Fruit fly (Drosophila melanogaster) whole organism, embryonic: ENCODE measurements around the gene gogo.

Source experiments
- Asciz ChIP-seq: fragments of 200-800 bp; sonication (Bioruptor generic); optimal IDR thresholded peaks from 2 replicates; lab custom pipeline; 2017; ENCODE audit warnings: missing biosample characterization, mild to moderate bottlenecking, missing genetic modification characterization, missing genetic modification reagents
- CG11560 ChIP-seq: fragments of 200-800 bp; sonication (Bioruptor generic); IDR thresholded peaks from 3 replicates; pipeline ENCODE4 v1.3.6; 2022; ENCODE audit warnings: missing biosample characterization, missing genetic modification characterization
- CG12071 ChIP-seq: fragments of 200-800 bp; sonication (Bioruptor generic); optimal IDR thresholded peaks from 3 replicates; lab custom pipeline; 2018; ENCODE audit warnings: missing biosample characterization, mild to moderate bottlenecking, missing genetic modification characterization
- CG12391 ChIP-seq: fragments of 200-800 bp; sonication (Bioruptor generic); optimal IDR thresholded peaks from 3 replicates; lab custom pipeline; 2018; ENCODE audit warnings: missing biosample characterization, mild to moderate bottlenecking, missing genetic modification characterization, moderate library complexity
- CG13123 ChIP-seq: fragments of 200-800 bp; sonication (Bioruptor generic); optimal IDR thresholded peaks from 2 replicates; lab custom pipeline; 2016; ENCODE audit warnings: missing biosample characterization, missing genetic modification characterization
- CG14860 ChIP-seq: fragments of 200-800 bp; sonication (Bioruptor generic); IDR thresholded peaks from 3 replicates; pipeline ENCODE4 v1.3.6; 2022; ENCODE audit warnings: missing biosample characterization, missing genetic modification characterization; ENCODE audit not compliant: partially characterized antibody
- CG14965 ChIP-seq: fragments of 200-800 bp; sonication (Bioruptor generic); optimal IDR thresholded peaks from 2 replicates; lab custom pipeline; 2016; ENCODE audit warnings: missing biosample characterization, missing genetic modification characterization, borderline replicate concordance
- CG15011 ChIP-seq: fragments of 200-800 bp; sonication (Bioruptor generic); optimal IDR thresholded peaks from 3 replicates; lab custom pipeline; 2018; ENCODE audit warnings: missing biosample characterization, mild to moderate bottlenecking, missing genetic modification characterization
- CG15514 ChIP-seq: fragments of 200-800 bp; sonication (Bioruptor generic); optimal IDR thresholded peaks from 3 replicates; lab custom pipeline; 2017; ENCODE audit warnings: missing biosample characterization, missing genetic modification characterization, mild to moderate bottlenecking, moderate library complexity, missing genetic modification reagents
- CG1647 ChIP-seq: fragments of 200-800 bp; sonication (Bioruptor generic); optimal IDR thresholded peaks from 3 replicates; lab custom pipeline; 2016; ENCODE audit warnings: missing biosample characterization, missing genetic modification characterization
- CG30020 ChIP-seq: fragments of 200-800 bp; optimal IDR thresholded peaks from 2 replicates; lab custom pipeline; 2019; ENCODE audit warnings: missing biosample characterization, mild to moderate bottlenecking, missing genetic modification characterization, moderate library complexity
- CG30403 ChIP-seq: fragments of 200-800 bp; sonication (Bioruptor generic); optimal IDR thresholded peaks from 3 replicates; lab custom pipeline; 2016; ENCODE audit warnings: missing biosample characterization, missing genetic modification characterization
- CG32767 ChIP-seq: fragments of 200-800 bp; sonication (Bioruptor generic); IDR thresholded peaks from 2 replicates; pipeline ENCODE4 v1.3.6; 2022; ENCODE audit warnings: missing biosample characterization, missing genetic modification characterization
- CG3281 ChIP-seq: fragments of 200-800 bp; sonication (Bioruptor generic); optimal IDR thresholded peaks from 3 replicates; lab custom pipeline; 2017; ENCODE audit warnings: missing biosample characterization, mild to moderate bottlenecking, missing genetic modification characterization
- CG42726 ChIP-seq: fragments of 200-800 bp; sonication (Bioruptor generic); IDR thresholded peaks from 2 replicates; pipeline ENCODE4 v1.3.6; 2022; ENCODE audit warnings: missing biosample characterization, missing genetic modification characterization; ENCODE audit not compliant: partially characterized antibody
- CG5953 ChIP-seq: fragments of 200-800 bp; sonication (Bioruptor generic); IDR thresholded peaks from 2 replicates; pipeline ENCODE4 v1.3.6; 2022; ENCODE audit warnings: missing biosample characterization, missing genetic modification characterization
- CG6254 ChIP-seq: fragments of 200-800 bp; sonication (Bioruptor generic); optimal IDR thresholded peaks from 3 replicates; lab custom pipeline; 2017; ENCODE audit warnings: mild to moderate bottlenecking, missing biosample characterization, missing genetic modification reagents, missing genetic modification characterization
- CG6791 ChIP-seq: fragments of 200-800 bp; sonication (Bioruptor generic); IDR thresholded peaks from 3 replicates; pipeline ENCODE4 v1.3.6; 2022; ENCODE audit warnings: missing biosample characterization, missing genetic modification characterization; ENCODE audit not compliant: partially characterized antibody
- CG7372 ChIP-seq: fragments of 200-800 bp; sonication (Bioruptor generic); IDR thresholded peaks from 2 replicates; pipeline ENCODE4 v1.3.6; 2022; ENCODE audit warnings: missing biosample characterization, missing genetic modification characterization
- CG9817 ChIP-seq: fragments of 200-800 bp; sonication (Bioruptor generic); optimal IDR thresholded peaks from 2 replicates; lab custom pipeline; 2018; ENCODE audit warnings: missing biosample characterization, mild to moderate bottlenecking, missing genetic modification characterization, moderate library complexity
- CG9876 ChIP-seq: fragments of 200-800 bp; sonication (Bioruptor generic); optimal IDR thresholded peaks from 2 replicates; lab custom pipeline; 2016; ENCODE audit warnings: missing biosample characterization, missing genetic modification characterization
- D19B ChIP-seq: fragments of 200-800 bp; sonication (Bioruptor generic); optimal IDR thresholded peaks from 2 replicates; lab custom pipeline; 2017; ENCODE audit warnings: missing biosample characterization, mild to moderate bottlenecking, missing genetic modification characterization
- Dad ChIP-seq: fragments of 200-800 bp; sonication (Bioruptor generic); optimal IDR thresholded peaks from 3 replicates; lab custom pipeline; 2016; ENCODE audit warnings: missing biosample characterization, missing genetic modification characterization
- Gug ChIP-seq: fragments of 200-800 bp; sonication (Bioruptor generic); IDR thresholded peaks from 4 replicates; pipeline ENCODE4 v1.3.6; 2022; ENCODE audit warnings: missing biosample characterization, missing genetic modification characterization
- HLH3B ChIP-seq: fragments of 200-800 bp; sonication (Bioruptor generic); IDR thresholded peaks from 2 replicates; pipeline ENCODE4 v1.3.6; 2022; ENCODE audit warnings: missing biosample characterization, missing genetic modification characterization
- HmgZ ChIP-seq: fragments of 200-800 bp; sonication (Bioruptor generic); optimal IDR thresholded peaks from 2 replicates; lab custom pipeline; 2018; ENCODE audit warnings: missing biosample characterization, mild to moderate bottlenecking, missing genetic modification characterization
- Nf-YC ChIP-seq: fragments of 200-800 bp; optimal IDR thresholded peaks from 3 replicates; lab custom pipeline; 2019; ENCODE audit warnings: missing biosample characterization, mild to moderate bottlenecking, missing genetic modification characterization, moderate library complexity
- Ptx1 ChIP-seq: fragments of 200-800 bp; sonication (Bioruptor generic); IDR thresholded peaks from 2 replicates; pipeline ENCODE4 v1.3.6; 2022; ENCODE audit warnings: missing biosample characterization, missing genetic modification characterization
- Six4 ChIP-seq: fragments of 200-800 bp; sonication (Bioruptor generic); optimal IDR thresholded peaks from 2 replicates; lab custom pipeline; 2016; ENCODE audit warnings: missing biosample characterization, missing genetic modification characterization
- Sry-δ ChIP-seq: fragments of 200-800 bp; sonication (Bioruptor generic); optimal IDR thresholded peaks from 2 replicates; lab custom pipeline; 2016; ENCODE audit warnings: missing biosample characterization, missing genetic modification characterization
- cad ChIP-seq: fragments of >200 bp; optimal IDR thresholded peaks from 2 replicates; lab custom pipeline; 2017; ENCODE audit warnings: missing biosample characterization, missing genetic modification characterization
- caup ChIP-seq: fragments of 200-800 bp; sonication (Bioruptor generic); optimal IDR thresholded peaks from 3 replicates; lab custom pipeline; 2017; ENCODE audit warnings: missing biosample characterization, mild to moderate bottlenecking, missing genetic modification characterization, moderate library complexity; ENCODE audit not compliant: severe bottlenecking
- danr ChIP-seq: fragments of 200-800 bp; sonication (Bioruptor generic); IDR thresholded peaks from 2 replicates; pipeline ENCODE4 v1.3.6; 2022; ENCODE audit warnings: missing biosample characterization, missing genetic modification characterization
- dpn ChIP-seq, 2 experiments: fragments of 200-800 bp; sonication (Bioruptor generic); optimal IDR thresholded peaks; 3 replicates each; lab custom pipeline; 2016; ENCODE audit warnings: missing biosample characterization in 2 of 2, missing genetic modification characterization in 2 of 2
- eve ChIP-seq, 2 experiments: fragments of >200 bp; optimal IDR thresholded peaks; 2 replicates each; lab custom pipeline; 2017; ENCODE audit warnings: missing biosample characterization in 2 of 2, missing genetic modification characterization in 2 of 2
- fu2 ChIP-seq: fragments of 200-800 bp; sonication (Bioruptor generic); optimal IDR thresholded peaks from 2 replicates; lab custom pipeline; 2016; ENCODE audit warnings: missing biosample characterization, missing genetic modification characterization
- gcm2 ChIP-seq: fragments of 200-800 bp; sonication (Bioruptor generic); optimal IDR thresholded peaks from 2 replicates; lab custom pipeline; 2016; ENCODE audit warnings: missing biosample characterization, missing genetic modification characterization
- lab ChIP-seq: fragments of 200-800 bp; sonication (Bioruptor generic); optimal IDR thresholded peaks from 3 replicates; lab custom pipeline; 2017; ENCODE audit warnings: missing biosample characterization, missing genetic modification characterization, mild to moderate bottlenecking, moderate library complexity, missing genetic modification reagents
- lilli ChIP-seq: fragments of 200-800 bp; sonication (Bioruptor generic); optimal IDR thresholded peaks from 3 replicates; lab custom pipeline; 2016; ENCODE audit warnings: missing biosample characterization, missing genetic modification characterization
- pan ChIP-seq, 4 experiments: fragments of >200 bp in 3 of 4; fragments of 200-800 bp in 1 of 4; sonication (Bioruptor generic) in 1 of 4; optimal IDR thresholded peaks in 3 of 4; IDR thresholded peaks in 1 of 4; 2 replicates each; pipeline versions ENCODE4 v1.3.6 to Lab custom; 2017 to 2022; ENCODE audit warnings: missing biosample characterization in 2 of 4, missing genetic modification characterization in 2 of 4, mixed read lengths in 1 of 4
- pnt ChIP-seq: fragments of 200-800 bp; sonication (Bioruptor generic); optimal IDR thresholded peaks from 3 replicates; lab custom pipeline; 2016; ENCODE audit warnings: missing biosample characterization, missing genetic modification characterization
- prd ChIP-seq, 3 experiments: fragments of >200 bp in 2 of 3; fragments of 200-800 bp in 1 of 3; sonication (Bioruptor generic) in 1 of 3; optimal IDR thresholded peaks in 2 of 3; IDR thresholded peaks in 1 of 3; 2 replicates in 2 of 3; 3 replicates in 1 of 3; pipeline versions ENCODE4 v1.3.6 to Lab custom; 2017 to 2022; ENCODE audit warnings: missing biosample characterization in 1 of 3, missing genetic modification characterization in 1 of 3
- schlank ChIP-seq: fragments of 200-800 bp; sonication (Bioruptor generic); optimal IDR thresholded peaks from 2 replicates; lab custom pipeline; 2018; ENCODE audit warnings: missing biosample characterization, mild to moderate bottlenecking, missing genetic modification characterization
- seq ChIP-seq: fragments of 200-800 bp; sonication (Bioruptor generic); IDR thresholded peaks from 2 replicates; pipeline ENCODE4 v1.3.6; 2022; ENCODE audit warnings: missing biosample characterization, missing genetic modification characterization
- tgo ChIP-seq: fragments of 200-800 bp; sonication (Bioruptor generic); IDR thresholded peaks from 3 replicates; pipeline ENCODE4 v1.3.6; 2022; ENCODE audit warnings: missing biosample characterization, missing genetic modification characterization
- tin ChIP-seq: fragments of 200-800 bp; sonication (Bioruptor generic); optimal IDR thresholded peaks from 3 replicates; lab custom pipeline; 2016; ENCODE audit warnings: missing biosample characterization, missing genetic modification characterization

Gene gogo

DNA sequence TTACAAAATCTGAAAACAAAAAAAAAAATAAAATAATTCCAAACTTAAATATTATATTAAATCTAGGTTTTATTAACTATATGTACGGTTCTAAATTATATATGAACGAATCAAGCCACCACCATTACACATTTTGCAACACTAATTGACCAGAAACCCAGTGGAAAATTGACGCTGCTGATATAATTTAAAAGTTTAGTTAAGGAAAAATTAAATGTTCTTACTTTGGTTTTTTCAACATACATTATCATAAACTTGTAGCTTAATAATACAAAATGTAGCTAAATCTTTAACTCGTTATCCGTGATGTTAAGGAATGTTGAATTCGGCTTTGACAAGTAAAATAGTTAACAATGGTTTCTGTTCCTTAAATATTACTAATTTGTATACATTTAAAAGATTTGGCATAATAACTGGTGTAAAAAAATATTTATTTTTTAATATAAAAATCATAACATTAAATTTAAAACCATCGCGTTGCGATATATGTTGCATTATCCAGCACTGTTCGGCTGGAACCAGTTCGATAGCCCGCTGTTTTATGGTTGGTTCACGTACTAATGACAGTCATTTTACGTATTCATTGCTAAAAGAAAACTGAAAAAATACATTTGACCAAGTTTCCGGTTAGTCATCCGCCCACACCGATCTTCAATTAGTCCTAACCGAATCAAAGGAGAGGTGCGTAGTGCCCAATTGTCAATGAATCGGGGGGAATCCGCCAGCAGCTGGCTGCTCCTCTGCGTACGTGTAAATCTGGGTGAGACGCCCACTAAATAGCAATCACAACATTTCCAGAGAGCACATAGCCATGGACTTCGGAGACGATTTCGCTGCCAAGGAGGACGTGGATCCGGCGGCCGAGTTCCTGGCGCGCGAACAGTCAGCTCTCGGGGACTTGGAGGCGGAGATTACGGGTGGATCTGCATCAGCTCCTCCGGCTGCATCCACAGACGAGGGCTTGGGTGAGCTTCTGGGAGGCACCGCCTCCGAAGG, 52.6 kb downstream of the gogo start (continued):
- TF ChIP-seq gcm2 (GFP tag; lab: Kevin White, UChicago) (no peak), schlank (tag; lab: Kevin White, UChicago) (peak; percentile 33), CG6254 (GFP tag; lab: Kevin White, UChicago) (no peak), tin (GFP tag; lab: Kevin White, UChicago) (peak; percentile 41), eve (GFP tag; optimal IDR thresholded peaks at IDR 0.05; lab: Kevin White, UChicago) (no peak), Six4 (GFP tag; lab: Kevin White, UChicago) (no peak), CG30403 (GFP tag; lab: Kevin White, UChicago) (peak; percentile 71), Sry-δ (GFP tag; lab: Kevin White, UChicago) (peak; percentile 19), CG3281 (GFP tag; lab: Kevin White, UChicago) (peak; percentile 64), CG7372 (GFP tag; lab: Robert Waterston, UW) (0 out of 2 replicates have a peak, but pooled peaks have one; percentile 23), CG1647 (GFP tag; lab: Kevin White, UChicago) (no peak), CG9817 (tag; lab: Kevin White, UChicago) (peak; percentile 50), CG11560 (no peak; the same call in 2 of the 3 replicates), cad (GFP tag; lab: Kevin White, UChicago) (peak; percentile 28), danr (GFP tag; lab: Robert Waterston, UW) (no peak; the same call in 1 of the 2 replicates), seq (GFP tag; lab: Robert Waterston, UW) (no peak), CG5953 (0 out of 2 replicates have a peak, but pooled peaks have one; percentile 43), CG30020 (tag; lab: Kevin White, UChicago) (peak; percentile 15), CG6791 (GFP tag; lab: Robert Waterston, UW) (peak; percentile 45; the same call in 1 of the 3 replicates), D19B (peak; percentile 44), HmgZ (peak; percentile 9), CG14860 (peak; percentile 58; the same call in 2 of the 3 replicates), CG12391 (tag; lab: Kevin White, UChicago) (peak; percentile 76), Nf-YC (tag; lab: Kevin White, UChicago) (peak; percentile 58), pnt (no peak), CG15011 (no peak), CG32767 (GFP tag; lab: Robert Waterston, UW) (no peak), CG9876 (GFP tag; lab: Kevin White, UChicago) (no peak), dpn (GFP tag; optimal IDR thresholded peaks at IDR 0.05; lab: Kevin White, UChicago) (peak in 1 of 2 experiments; percentile 53), fu2 (GFP tag; lab: Kevin White, UChicago) (no peak), caup (GFP tag; lab: Kevin White, UChicago) (peak; percentile 61), CG14965 (GFP tag; lab: Kevin White, UChicago) (no peak), lilli (peak; percentile 52), Ptx1 (GFP tag; lab: Robert Waterston, UW) (peak; percentile 50), CG12071 (GFP tag; lab: Kevin White, UChicago) (no peak), lab (GFP tag; lab: Kevin White, UChicago) (peak; percentile 74), tgo (GFP tag; lab: Robert Waterston, UW) (no peak; the same call in 1 of the 3 replicates), Asciz (peak; percentile 56), prd (optimal IDR thresholded peaks at IDR 0.05; lab: Kevin White, UChicago) (no peak), prd (GFP tag; IDR thresholded peaks at IDR 0.05; lab: Robert Waterston, UW) (peak; percentile 77), CG13123 (GFP tag; lab: Kevin White, UChicago) (peak; percentile 4), HLH3B (GFP tag; lab: Robert Waterston, UW) (peak; percentile 15; the same call in 1 of the 2 replicates), Dad (GFP tag; lab: Kevin White, UChicago) (no peak), CG15514 (peak; percentile 99), CG42726 (no peak; the same call in 1 of the 2 replicates), Gug (GFP tag; lab: Robert Waterston, UW) (peak; percentile 42; the same call in 3 of the 4 replicates), pan (optimal IDR thresholded peaks at IDR 0.05; lab: Kevin White, UChicago) (no peak), pan (GFP tag; optimal IDR thresholded peaks at IDR 0.05 in 1 of 2, IDR thresholded peaks at IDR 0.05 in 1 of 2) (peak in 1 of 2 experiments; percentile 68)
